Worm (Caenorhabditis elegans) whole organism, midembryonic: ENCODE measurements around the gene T15H9.4.

Experiments used
- T22C8.4 ChIP-seq: fragments of 200-800 bp; sonication (Bioruptor generic); IDR thresholded peaks from 2 replicates; pipeline ENCODE4 v1.3.6; 2022; ENCODE audit warnings: missing genetic modification characterization, missing compliant biosample characterization
- cog-1 ChIP-seq: sonication (generic microtip); optimal IDR thresholded peaks from 2 replicates; lab custom pipeline; 2016; ENCODE audit warnings: missing genetic modification characterization, missing compliant biosample characterization
- flt-1 ChIP-seq: fragments of 200-800 bp; sonication (Bioruptor generic); IDR thresholded peaks from 2 replicates; pipeline ENCODE4 v1.3.6; 2022; ENCODE audit warnings: missing genetic modification characterization, missing compliant biosample characterization
- klf-2 ChIP-seq: fragments of 200-800 bp; sonication (Bioruptor generic); conservative IDR thresholded peaks from 2 replicates; pipeline ENCODE4 v1.3.6; 2022; ENCODE audit warnings: missing genetic modification reagents, missing genetic modification characterization, missing compliant biosample characterization
- med-1 ChIP-seq: sonication (generic microtip); optimal IDR thresholded peaks from 2 replicates; lab custom pipeline; 2017; ENCODE audit warnings: missing genetic modification characterization, mild to moderate bottlenecking, missing compliant biosample characterization, antibody characterized with exemption, missing genetic modification reagents; ENCODE audit not compliant: insufficient read depth
- ref-1 ChIP-seq: fragments of 200-800 bp; sonication (Bioruptor generic); conservative IDR thresholded peaks from 2 replicates; pipeline ENCODE4 v1.3.6; 2022; ENCODE audit warnings: missing genetic modification reagents, missing genetic modification characterization, missing compliant biosample characterization
- tab-1 ChIP-seq: fragments of 200-800 bp; sonication (Bioruptor generic); IDR thresholded peaks from 2 replicates; pipeline ENCODE4 v1.3.6; 2022; ENCODE audit warnings: missing genetic modification characterization, missing compliant biosample characterization
- ztf-23 ChIP-seq: fragments of 200-800 bp; sonication (Bioruptor generic); IDR thresholded peaks from 2 replicates; pipeline ENCODE4 v1.3.6; 2022; ENCODE audit warnings: missing genetic modification reagents, missing genetic modification characterization, missing compliant biosample characterization
- ztf-29 ChIP-seq: fragments of 200-800 bp; sonication (Bioruptor generic); IDR thresholded peaks from 2 replicates; pipeline ENCODE4 v1.3.6; 2022; ENCODE audit warnings: missing genetic modification reagents, missing genetic modification characterization, missing compliant biosample characterization

The T15H9.4 gene

ce11 chrII:9653679-9654078, 42.0 kb downstream of the T15H9.4 start, which contains the start of gene ZK1307.2:
TSS of gene ZK1307.2 (minus strand) at chrII:9653952.
- TF ChIP-seq flt-1 (no peak), tab-1 (GFP tag; lab: Robert Waterston, UW) (no peak), ztf-23 (GFP tag; lab: Robert Waterston, UW) (no peak), med-1 (GFP tag; lab: Kevin White, UChicago) (no peak), ref-1 (GFP tag; lab: Robert Waterston, UW) (no peak), ztf-29 (no peak), klf-2 (GFP tag; lab: Robert Waterston, UW) (no peak), T22C8.4 (GFP tag; lab: Robert Waterston, UW) (no peak), cog-1 (tag; lab: Kevin White, UChicago) (no peak)

- TF ChIP-seq klf-2 (GFP tag; lab: Robert Waterston, UW) (no peak), cog-1 (tag; lab: Kevin White, UChicago) (no peak), T22C8.4 (GFP tag; lab: Robert Waterston, UW) (no peak), ztf-23 (GFP tag; lab: Robert Waterston, UW) (no peak), ztf-29 (no peak), flt-1 (no peak), ref-1 (GFP tag; lab: Robert Waterston, UW) (no peak), tab-1 (GFP tag; lab: Robert Waterston, UW) (no peak), med-1 (GFP tag; lab: Kevin White, UChicago) (no peak)
Observed at ce11 chrII:9655530-9656139, 44.0 kb downstream of the T15H9.4 start, which contains the start of gene ZK1307.1. TSS of gene ZK1307.1 (minus strand) at chrII:9655580.

ce11 chrII:9656210-9656755, 44.6 kb downstream of the T15H9.4 start, which contains the start of gene gstk-1:
TSS of gene gstk-1 (plus strand) at chrII:9656705.
- TF ChIP-seq ztf-23 (GFP tag; lab: Robert Waterston, UW), result no peak
- no peak for TF ChIP-seq klf-2 (GFP tag; lab: Robert Waterston, UW)
- TF ChIP-seq ztf-29, result no peak
- TF ChIP-seq tab-1 (GFP tag; lab: Robert Waterston, UW), result no peak
- no peak for TF ChIP-seq T22C8.4 (GFP tag; lab: Robert Waterston, UW)
- TF ChIP-seq ref-1 (GFP tag; lab: Robert Waterston, UW), result no peak
- TF ChIP-seq flt-1, result no peak
- TF ChIP-seq med-1 (GFP tag; lab: Kevin White, UChicago), result no peak
- TF ChIP-seq cog-1 (tag; lab: Kevin White, UChicago), result no peak

ce11 chrII:9658915-9659314, 47.2 kb downstream of the T15H9.4 start, which contains the start of gene ZK1320.2:
TSS of gene ZK1320.2 (minus strand) at chrII:9659002.
- TF ChIP-seq klf-2 (GFP tag; lab: Robert Waterston, UW) (no peak), med-1 (GFP tag; lab: Kevin White, UChicago) (no peak), T22C8.4 (GFP tag; lab: Robert Waterston, UW) (no peak), ztf-29 (no peak), cog-1 (tag; lab: Kevin White, UChicago) (no peak), tab-1 (GFP tag; lab: Robert Waterston, UW) (no peak), ref-1 (GFP tag; lab: Robert Waterston, UW) (no peak), ztf-23 (GFP tag; lab: Robert Waterston, UW) (no peak), flt-1 (no peak)

ce11 chrII:9660379-9660778, 48.7 kb downstream of the T15H9.4 start, which contains the start of gene ZK1320.3:
TSS of gene ZK1320.3 (minus strand) at chrII:9660419.
- TF ChIP-seq T22C8.4 (GFP tag; lab: Robert Waterston, UW), result no peak

ce11 chrII:9662160-9662559, 50.5 kb downstream of the T15H9.4 start:
- TF ChIP-seq T22C8.4 (GFP tag; lab: Robert Waterston, UW), result no peak
- no peak for TF ChIP-seq tab-1 (GFP tag; lab: Robert Waterston, UW)
- TF ChIP-seq ref-1 (GFP tag; lab: Robert Waterston, UW), result no peak
- TF ChIP-seq med-1 (GFP tag; lab: Kevin White, UChicago), result no peak
- no peak for TF ChIP-seq ztf-23 (GFP tag; lab: Robert Waterston, UW)
- no peak for TF ChIP-seq flt-1
- TF ChIP-seq ztf-29, result no peak
- TF ChIP-seq klf-2 (GFP tag; lab: Robert Waterston, UW), result no peak
- no peak for TF ChIP-seq cog-1 (tag; lab: Kevin White, UChicago)

- TF ChIP-seq klf-2 (GFP tag; lab: Robert Waterston, UW), result no peak
- TF ChIP-seq tab-1 (GFP tag; lab: Robert Waterston, UW), result no peak
- no peak for TF ChIP-seq med-1 (GFP tag; lab: Kevin White, UChicago)
- TF ChIP-seq cog-1 (tag; lab: Kevin White, UChicago), result no peak
- no peak for TF ChIP-seq T22C8.4 (GFP tag; lab: Robert Waterston, UW)
- TF ChIP-seq flt-1, result no peak
- TF ChIP-seq ztf-23 (GFP tag; lab: Robert Waterston, UW), result no peak
- no peak for TF ChIP-seq ztf-29
- no peak for TF ChIP-seq ref-1 (GFP tag; lab: Robert Waterston, UW)
Observed at ce11 chrII:9662797-9663196, 51.1 kb downstream of the T15H9.4 start, which contains the start of gene cyp-13A10. TSS of gene cyp-13A10 (minus strand) at chrII:9662884.
